Worm (Caenorhabditis elegans): ENCODE results near the gene F58D2.5.

The F58D2.5 gene

DNA sequence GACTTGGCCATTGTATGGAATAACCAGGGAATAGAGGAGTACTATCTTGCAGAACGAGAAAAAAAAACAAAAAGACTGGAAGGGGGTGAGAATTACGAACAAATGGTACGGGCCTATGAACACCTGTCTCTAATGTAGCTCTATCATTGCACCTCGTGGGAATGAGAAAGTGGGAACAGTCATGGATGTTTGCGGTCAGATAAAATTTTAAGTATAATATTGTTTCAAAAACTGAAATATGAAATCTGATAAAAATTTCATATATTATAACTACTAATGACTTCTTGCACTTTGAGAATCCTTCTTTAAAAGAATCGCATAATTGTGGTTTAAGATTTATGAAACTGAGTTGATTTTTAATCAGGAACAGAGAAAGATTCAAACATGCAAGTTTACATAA, at the start of gene F58D2.5:
TSS of gene F58D2.5 (minus strand) at position 101 of the 400 bp plus-strand sequence.
- TF ChIP-seq Y55F3AM.14 (GFP tag; optimal IDR thresholded peaks at IDR 0.05) (no peak), sma-3 (GFP tag; optimal IDR thresholded peaks at IDR 0.05) (no peak), zag-1 (tag; optimal IDR thresholded peaks at IDR 0.05) (no peak), F13H6.1 (tag; optimal IDR thresholded peaks at IDR 0.05) (no peak), snpc-4 (tag; optimal IDR thresholded peaks at IDR 0.05) (no peak), ztf-11 (tag; optimal IDR thresholded peaks at IDR 0.05) (no peak), nhr-77 (tag; optimal IDR thresholded peaks at IDR 0.05) (no peak)

DNA sequence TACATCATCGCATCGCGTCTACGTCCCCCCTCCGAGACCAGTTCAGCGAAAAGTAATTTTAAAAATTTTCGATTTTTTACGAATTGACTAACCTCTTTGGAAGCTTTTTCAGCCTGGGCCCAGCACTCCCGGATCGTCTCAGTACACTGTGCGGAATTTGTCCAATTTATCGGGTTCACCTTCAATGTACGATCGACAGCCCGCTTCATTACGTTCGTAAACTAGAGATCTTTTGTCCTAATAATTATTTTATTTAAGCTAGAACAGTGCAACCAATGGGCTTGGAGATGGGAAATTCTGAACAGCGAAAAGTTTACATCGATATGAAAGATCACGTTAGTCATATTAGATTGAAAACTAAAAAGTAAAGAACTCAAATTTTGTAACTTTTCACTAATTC, 48.2 kb upstream of the F58D2.5 start:
- TF ChIP-seq mbf-1 (tag; optimal IDR thresholded peaks at IDR 0.05) = no peak
- no peak for TF ChIP-seq zag-1 (tag; optimal IDR thresholded peaks at IDR 0.05)
- TF ChIP-seq crh-2 (tag; optimal IDR thresholded peaks at IDR 0.05) = no peak
- TF ChIP-seq nhr-12 (tag; optimal IDR thresholded peaks at IDR 0.05) = no peak
- no peak for TF ChIP-seq aly-2 (tag; optimal IDR thresholded peaks at IDR 0.05)
- TF ChIP-seq nhr-25 (tag; optimal IDR thresholded peaks at IDR 0.05) = no peak
- TF ChIP-seq lsy-2 (tag; optimal IDR thresholded peaks at IDR 0.05) = no peak
- TF ChIP-seq nhr-23 (tag; optimal IDR thresholded peaks at IDR 0.05) = no peak
- TF ChIP-seq nhr-11 (tag; optimal IDR thresholded peaks at IDR 0.05) = no peak

DNA sequence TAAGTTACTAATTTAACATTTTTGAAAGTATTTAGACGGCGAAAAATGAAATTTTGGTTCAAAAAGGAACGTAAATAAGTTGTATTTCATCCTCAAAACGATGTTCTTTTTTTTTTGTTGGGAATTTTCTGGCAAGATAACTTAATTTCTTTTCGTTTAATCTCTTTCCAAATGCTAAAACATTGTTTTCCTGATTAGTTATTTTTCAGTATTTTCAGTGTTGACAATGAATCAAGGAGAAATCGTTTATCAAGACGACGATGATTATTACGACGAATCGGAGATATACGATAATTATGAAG, 47.7 kb upstream of the F58D2.5 start, which contains the start of gene lin-54:
TSS of gene lin-54 (plus strand) at position 203 of the 302 bp plus-strand sequence.
- TF ChIP-seq Y55F3AM.14 (GFP tag; optimal IDR thresholded peaks at IDR 0.05) = no peak
- TF ChIP-seq R02D3.7 (tag; optimal IDR thresholded peaks at IDR 0.05) = no peak
- no peak for TF ChIP-seq mdl-1 (tag; optimal IDR thresholded peaks at IDR 0.05)
- TF ChIP-seq sem-4 (tag; optimal IDR thresholded peaks at IDR 0.05) = no peak

DNA sequence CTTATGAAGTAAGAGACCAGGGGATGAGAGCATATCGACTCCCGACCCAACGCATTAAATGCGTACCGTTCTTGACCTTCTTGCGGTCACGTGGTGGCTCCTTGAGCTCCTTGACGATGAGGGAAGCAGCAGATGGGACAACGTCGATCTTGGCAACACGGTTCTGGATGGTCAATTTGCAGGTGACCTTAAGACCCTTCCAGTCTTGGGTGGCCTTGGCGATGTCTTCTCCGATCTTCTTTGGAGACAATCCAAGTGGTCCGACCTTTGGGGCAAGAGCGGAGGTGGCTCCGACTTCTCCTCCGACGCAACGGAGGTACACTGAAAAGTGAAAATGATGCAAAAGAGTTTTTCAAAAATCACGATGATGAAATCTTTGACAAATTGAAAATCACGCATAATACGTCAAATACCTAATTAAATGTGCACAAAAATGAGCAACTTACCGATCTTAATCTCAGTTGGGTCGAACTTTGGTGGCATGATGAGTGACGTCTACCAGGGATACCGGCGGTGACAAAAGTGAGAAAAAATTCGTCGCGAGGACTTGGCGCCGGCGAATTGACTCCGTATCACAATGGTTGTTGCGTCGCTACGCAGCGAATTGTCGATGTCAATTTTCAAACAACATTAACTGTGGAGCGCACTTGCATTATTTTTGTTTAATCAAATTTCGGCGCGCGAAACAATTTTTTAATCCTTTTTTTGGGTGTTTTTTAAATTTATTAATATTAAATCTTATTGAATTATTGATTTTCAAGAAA, 47.1 kb upstream of the F58D2.5 start, which contains the start of gene rpl-12:
TSS of gene rpl-12 (minus strand) at position 574 of the 764 bp plus-strand sequence.
- TF ChIP-seq elt-1 (tag; optimal IDR thresholded peaks at IDR 0.05) (peak; percentile 23), fos-1 (tag; optimal IDR thresholded peaks at IDR 0.05) (peak; percentile 97), nhr-11 (tag; optimal IDR thresholded peaks at IDR 0.05) (no peak), ceh-82 (tag; optimal IDR thresholded peaks at IDR 0.05) (peak; percentile 85), lin-11 (tag; optimal IDR thresholded peaks at IDR 0.05) (peak; percentile 99), snpc-4 (tag; optimal IDR thresholded peaks at IDR 0.05) (peak; percentile 91), nhr-6 (tag; optimal IDR thresholded peaks at IDR 0.05) (peak; percentile 97), nhr-12 (tag; optimal IDR thresholded peaks at IDR 0.05) (peak; percentile 73), ama-1 (optimal IDR thresholded peaks at IDR 0.05) (peak; percentile 89), sem-4 (tag; optimal IDR thresholded peaks at IDR 0.05) (peak; percentile 98), gmeb-1 (tag; optimal IDR thresholded peaks at IDR 0.05) (peak; percentile 98), nhr-21 (tag; optimal IDR thresholded peaks at IDR 0.05) (peak; percentile 99), nhr-10 (tag; optimal IDR thresholded peaks at IDR 0.05) (peak; percentile 89), lin-13 (GFP tag; optimal IDR thresholded peaks at IDR 0.05) (peak; percentile 98), skn-1 (tag; optimal IDR thresholded peaks at IDR 0.05) (peak; percentile 88), ZK546.5 (tag; optimal IDR thresholded peaks at IDR 0.05) (peak; percentile 90), mab-5 (tag; optimal IDR thresholded peaks at IDR 0.05) (peak; percentile 97), egl-27 (tag; optimal IDR thresholded peaks at IDR 0.05) (peak; percentile 98), aly-2 (tag; optimal IDR thresholded peaks at IDR 0.05) (no peak), mdl-1 (tag; optimal IDR thresholded peaks at IDR 0.05) (peak; percentile 36 to 84), peb-1 (tag; optimal IDR thresholded peaks at IDR 0.05) (no peak), alr-1 (tag; optimal IDR thresholded peaks at IDR 0.05) (peak; percentile 2), ztf-4 (tag; optimal IDR thresholded peaks at IDR 0.05) (peak; percentile 99), nhr-129 (tag; optimal IDR thresholded peaks at IDR 0.05) (peak; percentile 100), nhr-25 (tag; optimal IDR thresholded peaks at IDR 0.05) (peak; percentile 99), C34F6.9 (tag; optimal IDR thresholded peaks at IDR 0.05) (peak; percentile 99), nhr-23 (tag; optimal IDR thresholded peaks at IDR 0.05) (no peak), sma-9 (GFP tag; optimal IDR thresholded peaks at IDR 0.05) (peak; percentile 97), sma-9 (tag; optimal IDR thresholded peaks at IDR 0.05) (no peak), ztf-1 (GFP tag; conservative IDR thresholded peaks at IDR 0.05) (0 out of 2 replicates have a peak, but pooled peaks have one; percentile 84), R02D3.7 (tag; optimal IDR thresholded peaks at IDR 0.05) (peak; percentile 76), unc-39 (tag; optimal IDR thresholded peaks at IDR 0.05) (peak; percentile 65), nhr-237 (tag; optimal IDR thresholded peaks at IDR 0.05) (peak; percentile 89), sma-3 (GFP tag; optimal IDR thresholded peaks at IDR 0.05) (peak; percentile 99), zag-1 (tag; optimal IDR thresholded peaks at IDR 0.05) (peak; percentile 96), ceh-16 (tag; optimal IDR thresholded peaks at IDR 0.05) (peak; percentile 96), unc-55 (GFP tag; optimal IDR thresholded peaks at IDR 0.05) (peak; percentile 100), mbf-1 (tag; optimal IDR thresholded peaks at IDR 0.05) (peak; percentile 46), dmd-4 (tag; optimal IDR thresholded peaks at IDR 0.05) (peak; percentile 59), crh-2 (tag; optimal IDR thresholded peaks at IDR 0.05) (peak; percentile 99), lsy-2 (tag; optimal IDR thresholded peaks at IDR 0.05) (peak; percentile 95 to 98), F13H6.1 (tag; optimal IDR thresholded peaks at IDR 0.05) (peak; percentile 97), unc-62 (GFP tag; optimal IDR thresholded peaks at IDR 0.05) (peak; percentile 78)
